Fruit fly (Drosophila melanogaster): ENCODE data around the gene CG11927.

The CG11927 gene

dm6 chr2L:4852605-4853102 lies 5.1 kb downstream of the CG11927 start, which contains the start of gene smog (continued):
- TF ChIP-seq Tbp (GFP tag; optimal IDR thresholded peaks at IDR 0.05) (no peak), CG18619 (GFP tag; optimal IDR thresholded peaks at IDR 0.05) (no peak), CG8765 (GFP tag; IDR thresholded peaks at IDR 0.05) (no peak), Ets97D (GFP tag; optimal IDR thresholded peaks at IDR 0.05) (no peak), h (optimal IDR thresholded peaks at IDR 0.05) (no peak), CG12155 (GFP tag; optimal IDR thresholded peaks at IDR 0.05) (no peak), Neu2 (GFP tag; optimal IDR thresholded peaks at IDR 0.05; ENCODE audit: borderline replicate concordance) (no peak), z (GFP tag; IDR thresholded peaks at IDR 0.05) (no peak), Opbp (GFP tag; IDR thresholded peaks at IDR 0.05; ENCODE audit: partially characterized antibody) (no peak), Atf6 (GFP tag; IDR thresholded peaks at IDR 0.05) (no peak), Rfx (GFP tag; IDR thresholded peaks at IDR 0.05) (no peak), Hey (tag; optimal IDR thresholded peaks at IDR 0.05) (no peak), maf-S (GFP tag; optimal IDR thresholded peaks at IDR 0.05) (no peak), CG7556 (GFP tag; optimal IDR thresholded peaks at IDR 0.05) (no peak), MBD-R2 (GFP tag; IDR thresholded peaks at IDR 0.05) (no peak), CG12299 (tag; optimal IDR thresholded peaks at IDR 0.05) (no peak), CG15269 (tag; optimal IDR thresholded peaks at IDR 0.05) (no peak), Hmr (GFP tag; optimal IDR thresholded peaks at IDR 0.05) (no peak), stwl (tag; optimal IDR thresholded peaks at IDR 0.05) (no peak), scrt (GFP tag; optimal IDR thresholded peaks at IDR 0.05) (peak; percentile 11), Antp (GFP tag; optimal IDR thresholded peaks at IDR 0.05) (no peak)

- TF ChIP-seq tio (GFP tag; optimal IDR thresholded peaks at IDR 0.05) (peak; percentile 2), dmrt11E (tag; optimal IDR thresholded peaks at IDR 0.05) (peak; percentile 1), phol (tag; optimal IDR thresholded peaks at IDR 0.05) (peak; percentile 13), az2 (GFP tag; optimal IDR thresholded peaks at IDR 0.05) (peak; percentile 2), slbo (GFP tag; IDR thresholded peaks at IDR 0.05) (no peak; the same call in 1 of the 2 replicates), Xbp1 (GFP tag; optimal IDR thresholded peaks at IDR 0.05) (peak; percentile 24), CG30403 (GFP tag; optimal IDR thresholded peaks at IDR 0.05) (peak; percentile 5), CG17359 (tag; optimal IDR thresholded peaks at IDR 0.05) (peak; percentile 10), CG2889 (GFP tag; IDR thresholded peaks at IDR 0.05) (0 out of 3 replicates have a peak, but pooled peaks have one; percentile 9), unpg (GFP tag; optimal IDR thresholded peaks at IDR 0.05) (peak; percentile 18), Max (GFP tag; optimal IDR thresholded peaks at IDR 0.05) (no peak), CG2120 (GFP tag; optimal IDR thresholded peaks at IDR 0.05) (peak; percentile 18), sens (GFP tag) (peak; percentile 41), CG8281 (tag; optimal IDR thresholded peaks at IDR 0.05) (no peak), CG10543 (GFP tag; optimal IDR thresholded peaks at IDR 0.05) (no peak), Hr51 (GFP tag; optimal IDR thresholded peaks at IDR 0.05) (peak in 1 of 2 experiments; percentile 23), dan (GFP tag; IDR thresholded peaks at IDR 0.05) (0 out of 2 replicates have a peak, but pooled peaks have one; percentile 29), lilli (GFP tag; optimal IDR thresholded peaks at IDR 0.05) (peak; percentile 18), CG16863 (GFP tag; optimal IDR thresholded peaks at IDR 0.05) (peak; percentile 5), Sox102F (GFP tag; optimal IDR thresholded peaks at IDR 0.05) (peak; percentile 43), Myb (GFP tag; optimal IDR thresholded peaks at IDR 0.05) (peak; percentile 10), CG2678 (tag; optimal IDR thresholded peaks at IDR 0.05) (peak; percentile 31), CoRest (tag; optimal IDR thresholded peaks at IDR 0.05) (peak; percentile 2), jumu (GFP tag; optimal IDR thresholded peaks at IDR 0.05) (no peak), H15 (GFP tag; IDR thresholded peaks at IDR 0.05) (no peak), twi (tag; optimal IDR thresholded peaks at IDR 0.05) (no peak), sim (GFP tag; IDR thresholded peaks at IDR 0.05) (no peak), Med (GFP tag) (peak; percentile 45), eve (GFP tag; optimal IDR thresholded peaks at IDR 0.05) (no peak), gem (tag; optimal IDR thresholded peaks at IDR 0.05) (peak; percentile 33), croc (GFP tag; conservative IDR thresholded peaks at IDR 0.05) (no peak)
Measured at dm6 chr2L:4854822-4855221, 7.3 kb downstream of the CG11927 start.
